Fruit fly (Drosophila melanogaster) whole organism, prepupa: ENCODE measurements around the gene Las.

ENCODE experiments used
- Blimp-1 ChIP-seq: fragments of 200-800 bp; sonication (Bioruptor generic); optimal IDR thresholded peaks from 3 replicates; lab custom pipeline; 2017; ENCODE audit warnings: missing biosample characterization, missing genetic modification characterization, mild to moderate bottlenecking, moderate library complexity, missing genetic modification reagents
- CG10631 ChIP-seq: fragments of 200-800 bp; sonication (Bioruptor generic); optimal IDR thresholded peaks from 2 replicates; lab custom pipeline; 2016; ENCODE audit warnings: missing biosample characterization, missing genetic modification characterization
- CG10669 ChIP-seq: fragments of 200-800 bp; sonication (Bioruptor generic); optimal IDR thresholded peaks from 3 replicates; lab custom pipeline; 2018; ENCODE audit warnings: missing biosample characterization, mild to moderate bottlenecking, missing genetic modification characterization, moderate library complexity
- CG11294 ChIP-seq: fragments of 200-800 bp; sonication (Bioruptor generic); IDR thresholded peaks from 2 replicates; pipeline ENCODE4 v1.3.6; 2022; ENCODE audit warnings: missing biosample characterization, missing genetic modification characterization
- CG11762 ChIP-seq: fragments of 200-800 bp; sonication (Bioruptor generic); optimal IDR thresholded peaks from 3 replicates; lab custom pipeline; 2016; ENCODE audit warnings: missing biosample characterization, missing genetic modification characterization; ENCODE audit not compliant: insufficient read depth
- CG11902 ChIP-seq: fragments of 200-800 bp; sonication (Bioruptor generic); optimal IDR thresholded peaks from 3 replicates; lab custom pipeline; 2016; ENCODE audit warnings: missing biosample characterization, missing genetic modification characterization
- CG15336 ChIP-seq: fragments of 200-800 bp; sonication (Bioruptor generic); IDR thresholded peaks from 2 replicates; pipeline ENCODE4 v1.3.6; 2022; ENCODE audit warnings: missing biosample characterization, missing genetic modification characterization
- CG16779 ChIP-seq: fragments of 200-800 bp; sonication (Bioruptor generic); optimal IDR thresholded peaks from 3 replicates; lab custom pipeline; 2017; ENCODE audit warnings: missing biosample characterization, mild to moderate bottlenecking, missing genetic modification characterization
- CG3032 ChIP-seq: fragments of 200-800 bp; optimal IDR thresholded peaks from 2 replicates; lab custom pipeline; 2019; ENCODE audit warnings: missing biosample characterization, mild to moderate bottlenecking, missing genetic modification characterization, moderate library complexity
- CG31627 ChIP-seq: fragments of 200-800 bp; sonication (Bioruptor generic); optimal IDR thresholded peaks from 3 replicates; lab custom pipeline; 2016; ENCODE audit warnings: missing biosample characterization, missing genetic modification characterization
- CG32006 ChIP-seq: fragments of 200-800 bp; sonication (Bioruptor generic); optimal IDR thresholded peaks from 3 replicates; lab custom pipeline; 2017; ENCODE audit warnings: missing biosample characterization, mild to moderate bottlenecking, missing genetic modification characterization
- CG34406 ChIP-seq: fragments of 200-800 bp; sonication (Bioruptor generic); optimal IDR thresholded peaks from 3 replicates; lab custom pipeline; 2016; ENCODE audit warnings: missing biosample characterization, missing genetic modification characterization
- CG6163 ChIP-seq: fragments of 200-800 bp; sonication (Bioruptor generic); IDR thresholded peaks from 3 replicates; pipeline ENCODE4 v1.3.6; 2022; ENCODE audit warnings: missing biosample characterization, missing genetic modification characterization
- CG6276 ChIP-seq: fragments of 200-800 bp; sonication (Bioruptor generic); optimal IDR thresholded peaks from 2 replicates; lab custom pipeline; 2017; ENCODE audit warnings: missing biosample characterization, mild to moderate bottlenecking, missing genetic modification characterization
- CG6808 ChIP-seq: fragments of 200-800 bp; sonication (Bioruptor generic); optimal IDR thresholded peaks from 3 replicates; lab custom pipeline; 2017; ENCODE audit warnings: missing biosample characterization, missing genetic modification characterization, mild to moderate bottlenecking, moderate library complexity, missing genetic modification reagents
- CG6854 ChIP-seq: fragments of 200-800 bp; sonication (Bioruptor generic); optimal IDR thresholded peaks from 2 replicates; lab custom pipeline; 2017; ENCODE audit warnings: missing biosample characterization, mild to moderate bottlenecking, missing genetic modification characterization
- CG7368 ChIP-seq: fragments of 200-800 bp; sonication (Bioruptor generic); optimal IDR thresholded peaks from 3 replicates; lab custom pipeline; 2016; ENCODE audit warnings: missing biosample characterization, missing genetic modification characterization
- CG8119 ChIP-seq: fragments of 200-800 bp; sonication (Bioruptor generic); IDR thresholded peaks from 3 replicates; pipeline ENCODE4 v1.3.6; 2022; ENCODE audit warnings: missing biosample characterization, missing genetic modification characterization
- Eip75B ChIP-seq: fragments of 200-800 bp; sonication (Bioruptor generic); optimal IDR thresholded peaks from 3 replicates; lab custom pipeline; 2016; ENCODE audit warnings: missing biosample characterization, missing genetic modification characterization
- Eip93F ChIP-seq: fragments of 200-800 bp; sonication (Bioruptor generic); optimal IDR thresholded peaks from 2 replicates; lab custom pipeline; 2016; ENCODE audit warnings: missing biosample characterization, mild to moderate bottlenecking, missing genetic modification characterization
- Ets96B ChIP-seq: fragments of 200-800 bp; optimal IDR thresholded peaks from 2 replicates; lab custom pipeline; 2019; ENCODE audit warnings: missing biosample characterization, mild to moderate bottlenecking, missing genetic modification characterization, moderate library complexity
- Gug ChIP-seq: fragments of 200-800 bp; sonication (Bioruptor generic); IDR thresholded peaks from 2 replicates; pipeline ENCODE4 v1.3.6; 2022; ENCODE audit warnings: missing biosample characterization, missing genetic modification characterization
- Hr38 ChIP-seq: sonication (Bioruptor generic); optimal IDR thresholded peaks from 2 replicates; lab custom pipeline; 2016; ENCODE audit warnings: missing biosample characterization, missing genetic modification characterization
- Hr39 ChIP-seq: fragments of 200-800 bp; sonication (Bioruptor generic); optimal IDR thresholded peaks from 2 replicates; lab custom pipeline; 2016; ENCODE audit warnings: missing biosample characterization, missing genetic modification characterization
- Hr4 ChIP-seq: fragments of 200-800 bp; sonication (Bioruptor generic); optimal IDR thresholded peaks from 3 replicates; lab custom pipeline; 2016; ENCODE audit warnings: missing biosample characterization, missing genetic modification characterization
- Lpt ChIP-seq: fragments of 200-800 bp; sonication (Bioruptor generic); optimal IDR thresholded peaks from 3 replicates; lab custom pipeline; 2016; ENCODE audit warnings: missing biosample characterization, missing genetic modification characterization
- Met ChIP-seq: fragments of 200-800 bp; sonication (Bioruptor generic); optimal IDR thresholded peaks from 3 replicates; lab custom pipeline; 2016; ENCODE audit warnings: missing biosample characterization, missing genetic modification characterization
- OdsH ChIP-seq: fragments of 200-800 bp; sonication (Bioruptor generic); optimal IDR thresholded peaks from 3 replicates; lab custom pipeline; 2016; ENCODE audit warnings: missing biosample characterization, missing genetic modification characterization
- Sox102F ChIP-seq: fragments of 200-800 bp; sonication (Bioruptor generic); optimal IDR thresholded peaks from 2 replicates; lab custom pipeline; 2016; ENCODE audit warnings: missing biosample characterization, mild to moderate bottlenecking, missing genetic modification characterization
- Sox14 ChIP-seq: fragments of 200-800 bp; sonication (Bioruptor generic); optimal IDR thresholded peaks from 3 replicates; lab custom pipeline; 2016; ENCODE audit warnings: missing biosample characterization, missing genetic modification characterization
- Sox15 ChIP-seq: fragments of 200-800 bp; sonication (Bioruptor generic); optimal IDR thresholded peaks from 3 replicates; lab custom pipeline; 2016; ENCODE audit warnings: missing biosample characterization, missing genetic modification characterization
- achi ChIP-seq: fragments of 200-800 bp; sonication (Bioruptor generic); optimal IDR thresholded peaks from 3 replicates; lab custom pipeline; 2016; ENCODE audit warnings: missing biosample characterization, missing genetic modification characterization
- acj6 ChIP-seq: fragments of 200-800 bp; sonication (Bioruptor generic); optimal IDR thresholded peaks from 3 replicates; lab custom pipeline; 2016; ENCODE audit warnings: missing biosample characterization, missing genetic modification characterization
- cyc ChIP-seq: fragments of 200-800 bp; sonication (Bioruptor generic); optimal IDR thresholded peaks from 3 replicates; lab custom pipeline; 2016; ENCODE audit warnings: missing biosample characterization, missing genetic modification characterization
- dac ChIP-seq: fragments of 200-800 bp; sonication (Bioruptor generic); optimal IDR thresholded peaks from 2 replicates; lab custom pipeline; 2017; ENCODE audit warnings: missing biosample characterization, mild to moderate bottlenecking, missing genetic modification characterization
- eg ChIP-seq: fragments of 200-800 bp; sonication (Bioruptor generic); IDR thresholded peaks from 3 replicates; pipeline ENCODE4 v1.3.6; 2022; ENCODE audit warnings: missing biosample characterization, missing genetic modification characterization
- esn ChIP-seq: fragments of 200-800 bp; sonication (Bioruptor generic); optimal IDR thresholded peaks from 2 replicates; lab custom pipeline; 2016; ENCODE audit warnings: missing biosample characterization, mild to moderate bottlenecking, missing genetic modification characterization, moderate library complexity
- fkh ChIP-seq: fragments of 200-800 bp; sonication (Bioruptor generic); optimal IDR thresholded peaks from 3 replicates; lab custom pipeline; 2017; ENCODE audit warnings: missing biosample characterization, mild to moderate bottlenecking, missing genetic modification characterization, moderate library complexity
- lz ChIP-seq: fragments of 200-800 bp; sonication (Bioruptor generic); optimal IDR thresholded peaks from 3 replicates; lab custom pipeline; 2016; ENCODE audit warnings: missing biosample characterization, missing genetic modification characterization
- net ChIP-seq: fragments of 200-800 bp; sonication (Bioruptor generic); optimal IDR thresholded peaks from 3 replicates; lab custom pipeline; 2016; ENCODE audit warnings: missing biosample characterization, missing genetic modification characterization
- salr ChIP-seq, 2 experiments: fragments of 200-800 bp; sonication (Bioruptor generic); optimal IDR thresholded peaks; 3 replicates each; lab custom pipeline; 2016 to 2018; ENCODE audit warnings: missing biosample characterization in 2 of 2, missing genetic modification characterization in 2 of 2, mild to moderate bottlenecking in 1 of 2
- spab ChIP-seq: fragments of 200-800 bp; sonication (Bioruptor generic); optimal IDR thresholded peaks from 2 replicates; lab custom pipeline; 2017; ENCODE audit warnings: missing biosample characterization, mild to moderate bottlenecking, missing genetic modification characterization, missing genetic modification reagents
- ss ChIP-seq, 2 experiments: fragments of 200-800 bp; sonication (Bioruptor generic); optimal IDR thresholded peaks; 2 replicates in 1 of 2; 3 replicates in 1 of 2; lab custom pipeline; 2017 to 2018; ENCODE audit warnings: mild to moderate bottlenecking in 2 of 2, missing biosample characterization in 2 of 2, missing genetic modification characterization in 2 of 2, moderate library complexity in 1 of 2
- svp ChIP-seq: fragments of 200-800 bp; sonication (Bioruptor generic); peaks from one replicate; lab custom pipeline; 2016; ENCODE audit warnings: missing biosample characterization, missing genetic modification characterization
- vri ChIP-seq: fragments of 200-800 bp; sonication (Bioruptor generic); optimal IDR thresholded peaks from 3 replicates; lab custom pipeline; 2016; ENCODE audit warnings: missing biosample characterization, mild to moderate bottlenecking, missing genetic modification characterization

Gene Las

DNA sequence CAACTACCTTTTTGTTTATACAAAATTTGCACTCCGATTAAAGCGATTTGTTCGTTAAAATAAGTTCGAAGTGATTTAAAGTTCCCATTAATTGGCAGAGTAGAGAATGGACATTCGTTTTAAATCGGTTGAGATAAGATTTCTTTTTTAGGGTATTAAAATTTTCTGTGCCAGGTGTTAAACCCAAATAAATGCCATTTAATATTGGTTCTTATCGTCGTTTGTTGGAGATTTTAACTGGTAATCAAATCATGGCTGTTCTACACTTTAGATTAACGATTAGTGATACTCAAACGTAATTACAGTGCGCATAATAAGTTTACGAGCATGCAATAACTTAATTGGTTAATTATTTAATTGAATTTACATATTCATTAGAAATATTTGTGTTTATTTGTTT is 30.2 kb upstream of the Las start:
- no peak for TF ChIP-seq CG6808 (GFP tag; lab: Kevin White, UChicago)
- no peak for TF ChIP-seq Sox15 (GFP tag; lab: Kevin White, UChicago)

DNA sequence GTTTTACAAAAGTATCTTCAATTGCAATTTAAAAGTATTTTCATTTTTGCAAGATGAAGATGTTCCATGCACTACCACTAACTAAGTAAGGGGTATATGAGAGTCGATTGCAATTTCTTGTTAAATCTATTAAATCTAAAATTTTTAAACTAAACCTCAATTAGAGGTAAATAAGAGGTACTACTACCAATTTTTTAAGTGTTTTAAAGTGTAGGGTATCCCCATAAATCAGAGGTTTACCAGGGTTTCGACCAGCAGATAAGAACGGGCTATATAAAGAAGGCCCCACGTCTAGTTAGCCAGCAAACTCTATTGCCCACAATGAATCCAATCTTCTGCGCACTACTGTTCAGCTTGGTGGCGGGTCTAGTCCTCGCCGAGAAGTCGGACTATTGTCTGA is 28.2 kb upstream of the Las start, which contains the start of gene mag:
Gene mag (plus strand): TSS at position 301 of the 400 bp plus-strand sequence.
- TF ChIP-seq achi (GFP tag; lab: Kevin White, UChicago) = no peak
- no peak for TF ChIP-seq Hr38 (GFP tag; lab: Kevin White, UChicago)
- TF ChIP-seq lz (GFP tag; lab: Kevin White, UChicago) = no peak
- no peak for TF ChIP-seq fkh (GFP tag; lab: Kevin White, UChicago)
- TF ChIP-seq Eip93F (GFP tag; lab: Kevin White, UChicago) = no peak
- TF ChIP-seq dac (GFP tag; lab: Kevin White, UChicago) = no peak
- no peak for TF ChIP-seq CG32006
- TF ChIP-seq CG15336 (GFP tag; lab: Robert Waterston, UW) = no peak
- TF ChIP-seq esn (GFP tag; lab: Kevin White, UChicago) = no peak
- TF ChIP-seq net (GFP tag; lab: Kevin White, UChicago) = no peak
- no peak for TF ChIP-seq CG31627 (GFP tag; lab: Kevin White, UChicago)
- TF ChIP-seq svp (GFP tag; lab: Kevin White, UChicago) = no peak
- no peak for TF ChIP-seq cyc (GFP tag; lab: Kevin White, UChicago)
- TF ChIP-seq Blimp-1 = no peak
- TF ChIP-seq eg (GFP tag; lab: Robert Waterston, UW) = no peak
- no peak for TF ChIP-seq Eip75B
- TF ChIP-seq Ets96B (tag; lab: Kevin White, UChicago) = no peak
- TF ChIP-seq Met (GFP tag; lab: Kevin White, UChicago) = no peak

DNA sequence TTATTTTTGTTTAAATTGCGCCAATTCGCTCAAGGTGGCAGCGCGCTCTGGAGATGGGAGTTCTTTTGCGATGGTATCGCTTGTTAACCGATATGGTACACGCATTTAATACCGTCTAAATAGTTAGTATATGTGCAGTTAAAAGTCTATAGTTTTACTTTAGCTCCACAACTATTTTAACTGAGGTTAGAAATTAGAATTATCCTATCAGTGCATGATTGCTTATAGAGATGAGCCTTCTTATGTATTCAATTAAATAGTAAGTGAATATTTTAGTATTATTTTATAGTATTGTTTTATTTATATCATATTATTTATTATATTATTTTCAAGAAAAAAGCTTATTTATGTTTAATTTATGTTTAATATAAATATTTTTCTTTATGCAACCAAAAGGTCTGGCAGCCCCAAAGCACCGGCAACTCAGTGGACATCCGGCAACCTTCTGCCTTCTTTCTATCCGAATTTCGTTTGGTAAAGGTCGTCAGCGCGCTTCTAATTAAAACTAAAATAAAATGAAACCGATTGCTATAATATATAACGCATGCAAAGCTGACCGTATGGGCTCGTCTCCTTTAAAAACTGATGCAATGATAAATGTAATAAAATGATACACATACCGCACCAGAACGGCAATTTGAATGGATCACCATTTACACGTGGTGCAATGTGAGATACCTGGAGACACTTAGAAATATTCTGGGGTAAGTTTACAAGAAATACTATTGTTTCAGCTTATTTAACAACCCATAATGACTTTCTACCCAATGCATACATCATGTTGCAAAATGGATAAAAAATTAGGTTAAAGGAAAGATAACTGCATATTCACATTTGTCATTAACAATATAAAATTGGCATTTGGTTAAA is 20.9 kb upstream of the Las start, which contains the start of gene CG5199:
Gene CG5199 (minus strand): TSS at position 52 of the 870 bp plus-strand sequence.
- no peak for TF ChIP-seq spab
- TF ChIP-seq CG10669 (GFP tag; lab: Kevin White, UChicago) = peak; percentile 49
- no peak for TF ChIP-seq CG6854 (GFP tag; lab: Kevin White, UChicago)
- peak; percentile 24 for TF ChIP-seq Sox14 (GFP tag; lab: Kevin White, UChicago)
- peak; percentile 53 for TF ChIP-seq CG11902 (GFP tag; lab: Kevin White, UChicago)
- TF ChIP-seq achi (GFP tag; lab: Kevin White, UChicago) = peak; percentile 57
- peak; percentile 48; the same call in 1 of the 2 replicates for TF ChIP-seq CG11294 (GFP tag; lab: Robert Waterston, UW)
- TF ChIP-seq vri = no peak
- TF ChIP-seq ss (GFP tag; optimal IDR thresholded peaks at IDR 0.05; lab: Kevin White, UChicago) = no peak
- peak; percentile 35 for TF ChIP-seq Lpt
- TF ChIP-seq CG7368 (GFP tag; lab: Kevin White, UChicago) = peak; percentile 5
- TF ChIP-seq CG16779 = no peak
- no peak for TF ChIP-seq CG6808 (GFP tag; lab: Kevin White, UChicago)
- peak; percentile 63 for TF ChIP-seq CG32006
- TF ChIP-seq net (GFP tag; lab: Kevin White, UChicago) = no peak
- peak; percentile 82 for TF ChIP-seq CG10631
- TF ChIP-seq svp (GFP tag; lab: Kevin White, UChicago) = peak; percentile 84
- TF ChIP-seq CG11762 = peak; percentile 45
- TF ChIP-seq Hr4 (GFP tag; lab: Kevin White, UChicago) = peak; percentile 12
- peak in 1 of 2 experiments; percentile 30 for TF ChIP-seq salr (GFP tag; optimal IDR thresholded peaks at IDR 0.05; lab: Kevin White, UChicago)
- peak; percentile 79 for TF ChIP-seq CG3032
- TF ChIP-seq Eip75B = no peak
- TF ChIP-seq OdsH = peak; percentile 53
- TF ChIP-seq dac (GFP tag; lab: Kevin White, UChicago) = no peak
- TF ChIP-seq CG31627 (GFP tag; lab: Kevin White, UChicago) = peak; percentile 52
- TF ChIP-seq CG8119 = no peak
- TF ChIP-seq Sox102F (GFP tag; lab: Kevin White, UChicago) = peak; percentile 1
- peak; percentile 65 for TF ChIP-seq Gug
- peak; percentile 48 for TF ChIP-seq Hr39 (GFP tag; lab: Kevin White, UChicago)
- peak; percentile 52 for TF ChIP-seq CG34406 (GFP tag; lab: Kevin White, UChicago)
- TF ChIP-seq CG6163 = peak; percentile 42; the same call in 1 of the 3 replicates
- TF ChIP-seq Sox15 (GFP tag; lab: Kevin White, UChicago) = peak; percentile 37
- no peak for TF ChIP-seq CG6276 (GFP tag; lab: Kevin White, UChicago)
- no peak for TF ChIP-seq Hr38 (GFP tag; lab: Kevin White, UChicago)
- peak; percentile 58 for TF ChIP-seq acj6 (GFP tag; lab: Kevin White, UChicago)
